Fruit fly (Drosophila melanogaster): ENCODE results near the gene 5-HT2A.

Gene 5-HT2A

DNA sequence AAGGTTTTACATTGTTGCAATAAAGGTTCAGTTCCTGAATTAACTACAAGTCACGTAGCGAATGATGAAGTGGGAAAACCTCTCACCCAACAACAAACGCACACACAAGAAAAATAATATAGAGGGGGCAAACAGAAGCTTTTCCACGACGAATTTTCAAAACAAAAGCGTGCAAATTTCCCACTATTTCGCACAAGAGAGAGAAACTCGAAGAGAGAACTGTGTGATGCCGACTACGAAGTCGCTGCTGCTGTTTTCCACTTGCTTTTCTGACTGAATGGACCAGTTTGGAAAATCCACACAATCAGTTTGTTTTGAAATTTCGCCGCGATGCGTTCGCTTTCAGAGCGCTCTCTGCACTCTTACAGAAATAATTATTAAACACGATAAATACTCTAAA lies at the start of gene 5-HT2A:
Gene 5-HT2A (plus strand): TSS at position 301 of the 400 bp plus-strand sequence.
- no peak for TF ChIP-seq rn (GFP tag; IDR thresholded peaks at IDR 0.05)

DNA sequence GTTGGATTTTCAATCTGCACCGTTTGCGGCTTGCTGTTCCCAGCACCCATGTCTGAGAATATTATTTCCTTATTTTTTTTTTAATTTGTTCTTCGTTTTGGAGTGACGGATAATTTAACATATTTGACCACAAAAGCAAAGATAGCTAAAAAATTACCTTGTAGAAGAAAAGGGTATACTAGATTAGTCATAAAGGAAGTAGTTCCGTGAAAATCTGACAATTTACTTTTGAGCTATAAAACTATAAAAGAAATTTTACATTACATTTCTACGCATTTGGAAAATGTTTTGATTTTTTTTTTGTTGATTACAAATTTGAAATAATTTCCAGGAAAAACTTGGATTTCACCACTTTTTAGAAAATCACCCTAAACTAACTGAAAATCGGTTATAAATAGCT lies 34.1 kb upstream of the 5-HT2A start, which contains the start of gene CG32945:
Gene CG32945 (minus strand): TSS at position 101 of the 400 bp plus-strand sequence.
- TF ChIP-seq EcR (GFP tag; optimal IDR thresholded peaks at IDR 0.05) (no peak), rn (GFP tag; IDR thresholded peaks at IDR 0.05) (no peak), CG34367 (tag; optimal IDR thresholded peaks at IDR 0.05) (no peak), gl (tag; optimal IDR thresholded peaks at IDR 0.05) (no peak), Ets98B (GFP tag; IDR thresholded peaks at IDR 0.05) (no peak), CG10348 (GFP tag; IDR thresholded peaks at IDR 0.05) (no peak), Snoo (tag; optimal IDR thresholded peaks at IDR 0.05) (no peak), CG13204 (GFP tag; optimal IDR thresholded peaks at IDR 0.05) (no peak), CG14655 (GFP tag; optimal IDR thresholded peaks at IDR 0.05) (no peak)

- TF ChIP-seq Ets98B (GFP tag; IDR thresholded peaks at IDR 0.05): no peak
- no peak for TF ChIP-seq Pif1A (GFP tag; optimal IDR thresholded peaks at IDR 0.05)
- TF ChIP-seq EcR (GFP tag; optimal IDR thresholded peaks at IDR 0.05): no peak
- TF ChIP-seq CG4496 (GFP tag; IDR thresholded peaks at IDR 0.05): no peak
- TF ChIP-seq Pif1B (GFP tag; optimal IDR thresholded peaks at IDR 0.05): no peak
- no peak for TF ChIP-seq Snoo (tag; optimal IDR thresholded peaks at IDR 0.05)
- no peak for TF ChIP-seq CG17806 (tag; optimal IDR thresholded peaks at IDR 0.05)
- no peak for TF ChIP-seq CG15710 (tag; optimal IDR thresholded peaks at IDR 0.05)
- no peak for TF ChIP-seq CG32121 (GFP tag; IDR thresholded peaks at IDR 0.05)
- no peak for TF ChIP-seq gl (tag; optimal IDR thresholded peaks at IDR 0.05)
- no peak for TF ChIP-seq rn (GFP tag; IDR thresholded peaks at IDR 0.05)
Observed at dm6 chr3R:4599624-4600023, 13.0 kb upstream of the 5-HT2A start.

DNA sequence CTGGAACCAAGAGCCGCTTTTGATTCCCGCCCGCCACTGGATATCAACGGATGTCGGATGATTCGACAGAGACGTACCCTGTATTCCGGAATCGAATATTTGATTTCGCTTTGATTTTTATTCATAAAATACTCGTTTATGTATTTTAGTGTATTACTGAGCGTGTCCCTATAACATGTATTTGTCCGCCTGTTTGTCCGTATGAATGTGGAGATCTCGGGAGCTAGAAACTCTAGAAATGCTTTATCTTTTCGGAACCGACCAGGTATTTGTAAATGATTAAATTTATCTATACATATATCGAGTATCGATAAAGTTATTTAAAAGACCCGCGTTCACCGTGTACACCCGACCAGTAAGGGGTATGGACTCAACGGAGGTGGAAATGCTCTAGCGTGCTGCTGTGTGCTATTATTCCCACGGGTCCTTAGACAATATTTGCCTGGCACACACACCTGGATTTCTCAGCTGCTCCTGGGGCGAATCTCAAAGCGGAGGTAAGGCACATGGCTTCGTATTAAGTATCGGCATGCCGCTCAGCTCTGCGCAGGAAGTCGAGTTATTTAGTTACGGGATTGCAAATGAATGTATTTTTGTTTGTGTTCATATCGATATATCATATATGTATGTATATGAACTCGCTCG lies 10.7 kb upstream of the 5-HT2A start:
- TF ChIP-seq CG4496 (GFP tag; IDR thresholded peaks at IDR 0.05): no peak
- TF ChIP-seq D1 (tag; optimal IDR thresholded peaks at IDR 0.05): no peak
- no peak for TF ChIP-seq Pif1A (GFP tag; optimal IDR thresholded peaks at IDR 0.05)
- TF ChIP-seq fd96Ca (GFP tag; IDR thresholded peaks at IDR 0.05): no peak
- no peak for TF ChIP-seq CG9948 (tag; optimal IDR thresholded peaks at IDR 0.05)
- TF ChIP-seq gl (tag; optimal IDR thresholded peaks at IDR 0.05): no peak
- TF ChIP-seq CG8159 (tag; optimal IDR thresholded peaks at IDR 0.05): no peak
- no peak for TF ChIP-seq CG17806 (tag; optimal IDR thresholded peaks at IDR 0.05)
- TF ChIP-seq CG34367 (tag; optimal IDR thresholded peaks at IDR 0.05): no peak
- TF ChIP-seq rn (GFP tag; IDR thresholded peaks at IDR 0.05): no peak
- TF ChIP-seq Snoo (tag; optimal IDR thresholded peaks at IDR 0.05): no peak
- no peak for TF ChIP-seq CG15710 (tag; optimal IDR thresholded peaks at IDR 0.05)
- TF ChIP-seq CG32121 (GFP tag; IDR thresholded peaks at IDR 0.05): no peak
- TF ChIP-seq Ets98B (GFP tag; IDR thresholded peaks at IDR 0.05): no peak
- TF ChIP-seq CG14655 (GFP tag; optimal IDR thresholded peaks at IDR 0.05): no peak

- TF ChIP-seq CG8301 (tag; optimal IDR thresholded peaks at IDR 0.05): no peak
- TF ChIP-seq fd96Ca (GFP tag; IDR thresholded peaks at IDR 0.05): no peak
- no peak for TF ChIP-seq Pif1B (GFP tag; optimal IDR thresholded peaks at IDR 0.05)
- no peak for TF ChIP-seq D1 (tag; optimal IDR thresholded peaks at IDR 0.05)
- TF ChIP-seq CG14655 (GFP tag; optimal IDR thresholded peaks at IDR 0.05): no peak
- TF ChIP-seq CG12605 (GFP tag; IDR thresholded peaks at IDR 0.05): no peak
- TF ChIP-seq CG15710 (tag; optimal IDR thresholded peaks at IDR 0.05): no peak
- TF ChIP-seq Ets98B (GFP tag; IDR thresholded peaks at IDR 0.05): no peak
- TF ChIP-seq CG4496 (GFP tag; IDR thresholded peaks at IDR 0.05): no peak
- TF ChIP-seq CG17806 (tag; optimal IDR thresholded peaks at IDR 0.05): no peak
- TF ChIP-seq CG10348 (GFP tag; IDR thresholded peaks at IDR 0.05): no peak
- no peak for TF ChIP-seq CG13204 (GFP tag; optimal IDR thresholded peaks at IDR 0.05)
- no peak for TF ChIP-seq rn (GFP tag; IDR thresholded peaks at IDR 0.05)
- no peak for TF ChIP-seq Snoo (tag; optimal IDR thresholded peaks at IDR 0.05)
- TF ChIP-seq EcR (GFP tag; optimal IDR thresholded peaks at IDR 0.05): no peak
- no peak for TF ChIP-seq CG9948 (tag; optimal IDR thresholded peaks at IDR 0.05)
Observed at dm6 chr3R:4616130-4616529, 3.5 kb downstream of the 5-HT2A start.

DNA sequence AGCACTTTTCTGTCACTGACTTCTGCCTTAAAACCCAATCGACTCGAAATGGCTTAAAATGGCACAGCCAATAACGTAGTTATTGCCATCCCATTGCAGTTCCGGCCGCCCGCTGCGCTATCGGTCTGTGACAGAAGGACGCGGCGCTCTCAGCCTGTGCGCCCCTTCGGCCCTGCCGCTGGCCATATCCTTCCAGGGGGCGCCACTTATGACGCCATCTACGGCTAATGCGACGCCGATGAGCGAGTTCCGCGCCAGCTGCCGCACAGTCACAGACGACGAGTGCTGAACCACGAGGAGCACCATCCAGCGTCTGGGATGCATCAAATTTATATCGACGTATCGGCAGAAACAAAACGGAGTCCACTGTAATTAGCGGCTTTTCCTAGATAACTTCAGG lies 20.0 kb downstream of the 5-HT2A start:
- TF ChIP-seq Pif1A (GFP tag; optimal IDR thresholded peaks at IDR 0.05) (no peak), CG8159 (tag; optimal IDR thresholded peaks at IDR 0.05) (no peak), Ets98B (GFP tag; IDR thresholded peaks at IDR 0.05) (no peak), CG13204 (GFP tag; optimal IDR thresholded peaks at IDR 0.05) (no peak), fd96Ca (GFP tag; IDR thresholded peaks at IDR 0.05) (no peak), CG4496 (GFP tag; IDR thresholded peaks at IDR 0.05) (no peak), CG12605 (GFP tag; IDR thresholded peaks at IDR 0.05) (no peak), CG14655 (GFP tag; optimal IDR thresholded peaks at IDR 0.05) (no peak), CG34367 (tag; optimal IDR thresholded peaks at IDR 0.05) (no peak), D1 (tag; optimal IDR thresholded peaks at IDR 0.05) (no peak), CG8301 (tag; optimal IDR thresholded peaks at IDR 0.05) (no peak), CG10348 (GFP tag; IDR thresholded peaks at IDR 0.05) (no peak), EcR (GFP tag; optimal IDR thresholded peaks at IDR 0.05) (no peak), CG9948 (tag; optimal IDR thresholded peaks at IDR 0.05) (no peak), CG17806 (tag; optimal IDR thresholded peaks at IDR 0.05) (no peak), CG15710 (tag; optimal IDR thresholded peaks at IDR 0.05) (no peak), rn (GFP tag; IDR thresholded peaks at IDR 0.05) (no peak), Pif1B (GFP tag; optimal IDR thresholded peaks at IDR 0.05) (no peak), gl (tag; optimal IDR thresholded peaks at IDR 0.05) (no peak)
